Fruit fly (Drosophila melanogaster): ENCODE measurements around the gene chinmo.
A peak's percentile ranks its signal among the peaks of the same experiment; 100 is the strongest.

The chinmo gene

dm6 chr2L:1743800-1744199 is 92.7 kb downstream of the chinmo start:
- TF ChIP-seq pad (GFP tag; optimal IDR thresholded peaks at IDR 0.05), result no peak
- TF ChIP-seq kay (GFP tag; ENCODE audit: borderline replicate concordance), result peak; percentile 66

DNA sequence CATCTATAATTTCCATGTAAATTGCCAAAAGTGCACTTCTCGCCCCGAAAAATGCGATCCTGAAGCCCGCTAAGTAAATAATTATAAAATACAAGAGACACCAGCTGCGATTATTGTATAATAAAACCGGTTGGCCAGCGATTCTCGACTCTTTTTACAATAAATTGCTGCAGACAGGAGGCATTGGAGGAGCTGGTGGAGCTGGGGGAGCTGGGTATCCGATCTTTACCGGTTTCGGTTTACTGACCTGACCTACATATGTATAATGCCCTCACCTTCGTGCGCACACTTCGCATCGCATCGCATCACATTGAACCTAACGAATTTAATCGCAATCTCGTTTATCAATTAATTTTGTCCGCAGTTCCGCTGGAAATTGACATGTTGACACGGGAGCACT is 97.4 kb downstream of the chinmo start:
- TF ChIP-seq cic (GFP tag; optimal IDR thresholded peaks at IDR 0.05) (no peak), Hr96 (GFP tag; optimal IDR thresholded peaks at IDR 0.05) (no peak), CG33017 (tag; optimal IDR thresholded peaks at IDR 0.05) (no peak), pad (GFP tag; optimal IDR thresholded peaks at IDR 0.05) (no peak), Clk (GFP tag; optimal IDR thresholded peaks at IDR 0.05) (no peak), cnc (optimal IDR thresholded peaks at IDR 0.05) (no peak), CG5204 (GFP tag; optimal IDR thresholded peaks at IDR 0.05) (no peak), CG12768 (GFP tag; optimal IDR thresholded peaks at IDR 0.05) (no peak)

DNA sequence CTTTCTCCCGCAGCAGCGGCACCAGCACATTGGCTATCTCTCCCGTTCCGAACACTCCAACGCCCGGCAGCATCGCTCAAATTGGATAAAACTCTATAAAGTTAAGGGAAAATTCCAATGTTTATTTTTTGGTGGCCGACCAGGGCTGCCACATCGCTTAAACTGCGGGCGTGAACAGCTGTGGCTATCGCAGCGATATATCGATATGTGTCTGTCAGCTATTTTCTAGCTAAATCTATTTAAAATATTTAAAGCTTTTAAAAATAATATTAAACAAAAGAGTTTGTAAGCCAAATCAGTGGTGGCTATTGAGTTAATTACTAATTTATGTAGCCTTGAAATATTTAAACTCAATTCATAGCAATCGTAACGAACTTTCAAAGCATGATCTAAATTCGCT is 100.9 kb downstream of the chinmo start, which contains the start of the genes CG17712 and CG17648:
Gene CG17712 (minus strand): TSS at position 170 of the 400 bp plus-strand sequence.
Gene CG17648 (plus strand): TSS at position 356 of the 400 bp plus-strand sequence.
- TF ChIP-seq tj (GFP tag; optimal IDR thresholded peaks at IDR 0.05) (no peak), kay (GFP tag; ENCODE audit: borderline replicate concordance) (no peak), pad (GFP tag; optimal IDR thresholded peaks at IDR 0.05) (no peak), Mnt (GFP tag; optimal IDR thresholded peaks at IDR 0.05) (no peak), CG12768 (GFP tag; optimal IDR thresholded peaks at IDR 0.05) (no peak), CG7101 (tag; optimal IDR thresholded peaks at IDR 0.05) (no peak), bab1 (GFP tag; optimal IDR thresholded peaks at IDR 0.05) (peak; percentile 23)
